Worm (Caenorhabditis elegans) whole organism, L3 larva: ENCODE measurements around the gene F21A3.4.

Source experiments
- ceh-82 ChIP-seq: fragments of 150-350 bp; optimal IDR thresholded peaks from 2 replicates; lab custom pipeline; 2014; ENCODE audit warnings: missing biosample characterization, missing genetic modification characterization
- daf-12 ChIP-seq: fragments of 150-350 bp; optimal IDR thresholded peaks from 2 replicates; lab custom pipeline; 2014; ENCODE audit warnings: missing biosample characterization, missing genetic modification reagents, missing genetic modification characterization
- egl-5 ChIP-seq: fragments of 150-350 bp; optimal IDR thresholded peaks from 2 replicates; lab custom pipeline; 2017; ENCODE audit warnings: missing biosample characterization, missing genetic modification reagents, missing genetic modification characterization, inconsistent platforms
- elt-3 ChIP-seq, 3 experiments: fragments of 150-350 bp in 1 of 3; sonication (generic microtip) in 2 of 3; optimal IDR thresholded peaks; 2 replicates in 2 of 3; 4 replicates in 1 of 3; lab custom pipeline; 2014 to 2017; ENCODE audit warnings: missing biosample characterization in 3 of 3, missing genetic modification characterization in 3 of 3
- fkh-10 ChIP-seq: sonication (generic microtip); optimal IDR thresholded peaks from 2 replicates; lab custom pipeline; 2017; ENCODE audit warnings: missing biosample characterization, missing genetic modification reagents, missing genetic modification characterization
- fos-1 ChIP-seq: fragments of 150-350 bp; optimal IDR thresholded peaks from 2 replicates; lab custom pipeline; 2014; ENCODE audit warnings: missing biosample characterization, missing genetic modification characterization
- nhr-23 ChIP-seq: fragments of 150-350 bp; optimal IDR thresholded peaks from 2 replicates; lab custom pipeline; 2014; ENCODE audit warnings: missing biosample characterization, missing genetic modification reagents, missing genetic modification characterization
- nhr-28 ChIP-seq: fragments of 150-350 bp; optimal IDR thresholded peaks from 2 replicates; lab custom pipeline; 2014; ENCODE audit warnings: missing biosample characterization, missing genetic modification characterization

DNA sequence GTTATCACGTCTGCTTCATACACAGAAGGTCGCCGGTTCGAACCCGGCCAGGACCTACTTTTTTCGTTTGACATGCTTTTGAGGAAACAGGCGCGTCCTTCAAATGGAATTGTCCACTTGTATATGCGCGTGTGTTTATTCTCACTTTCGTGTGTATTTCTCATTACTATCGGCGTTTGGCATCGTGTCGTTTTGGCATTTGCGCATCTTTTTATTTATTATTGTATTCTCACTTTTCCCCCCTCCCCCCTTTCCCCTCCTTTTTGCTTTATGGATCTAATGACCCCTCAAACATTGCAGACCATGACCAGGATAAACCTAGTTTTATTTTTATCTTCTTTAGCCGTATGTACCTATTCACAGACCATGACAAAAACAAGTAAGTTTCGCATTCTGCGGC is 19.0 kb upstream of the F21A3.4 start, which contains the start of gene F21A3.3:
- no peak for TF ChIP-seq ceh-82
- TF ChIP-seq daf-12 (tag; lab: Kevin White, UChicago), result no peak
- no peak for TF ChIP-seq nhr-28 (tag; lab: Kevin White, UChicago)
- TF ChIP-seq fkh-10 (GFP tag; lab: Kevin White, UChicago), result no peak
- no peak for TF ChIP-seq egl-5 (tag; lab: Kevin White, UChicago)
- TF ChIP-seq elt-3 (tag; optimal IDR thresholded peaks at IDR 0.05; lab: Kevin White, UChicago), result no peak
- no peak for TF ChIP-seq nhr-23 (tag; lab: Kevin White, UChicago)
- TF ChIP-seq fos-1 (tag; lab: Kevin White, UChicago), result no peak
